Worm (Caenorhabditis elegans): ENCODE data around the gene M03D4.3.

The M03D4.3 gene

DNA sequence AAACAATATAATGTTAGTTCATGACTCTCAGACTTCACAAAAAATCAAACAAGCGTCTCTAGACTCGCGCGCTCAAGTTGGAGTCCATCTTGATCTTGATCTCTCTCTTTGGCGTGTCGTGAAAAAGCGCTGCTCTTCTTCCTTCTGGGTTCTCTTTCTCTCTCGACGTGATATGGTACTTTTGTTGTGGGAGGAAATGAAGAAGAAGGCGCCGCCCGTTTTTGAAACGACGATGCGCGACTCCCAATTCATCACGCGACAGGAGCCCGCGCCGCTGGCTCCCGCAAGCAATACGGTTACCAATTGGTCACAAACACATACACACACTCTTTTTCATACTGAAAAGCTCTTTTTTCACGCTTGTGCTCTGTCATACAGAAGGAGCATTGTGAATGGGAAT, 18.2 kb upstream of the M03D4.3 start:
- TF ChIP-seq unc-86 (tag; optimal IDR thresholded peaks at IDR 0.05) (no peak), nfya-1 (tag; optimal IDR thresholded peaks at IDR 0.05) (no peak), K09A11.1 (tag; optimal IDR thresholded peaks at IDR 0.05; ENCODE audit: insufficient read depth) (no peak), ceh-45 (GFP tag; IDR thresholded peaks at IDR 0.05) (no peak), K02D7.2 (tag; optimal IDR thresholded peaks at IDR 0.05) (no peak), ceh-18 (tag; optimal IDR thresholded peaks at IDR 0.05) (no peak)

DNA sequence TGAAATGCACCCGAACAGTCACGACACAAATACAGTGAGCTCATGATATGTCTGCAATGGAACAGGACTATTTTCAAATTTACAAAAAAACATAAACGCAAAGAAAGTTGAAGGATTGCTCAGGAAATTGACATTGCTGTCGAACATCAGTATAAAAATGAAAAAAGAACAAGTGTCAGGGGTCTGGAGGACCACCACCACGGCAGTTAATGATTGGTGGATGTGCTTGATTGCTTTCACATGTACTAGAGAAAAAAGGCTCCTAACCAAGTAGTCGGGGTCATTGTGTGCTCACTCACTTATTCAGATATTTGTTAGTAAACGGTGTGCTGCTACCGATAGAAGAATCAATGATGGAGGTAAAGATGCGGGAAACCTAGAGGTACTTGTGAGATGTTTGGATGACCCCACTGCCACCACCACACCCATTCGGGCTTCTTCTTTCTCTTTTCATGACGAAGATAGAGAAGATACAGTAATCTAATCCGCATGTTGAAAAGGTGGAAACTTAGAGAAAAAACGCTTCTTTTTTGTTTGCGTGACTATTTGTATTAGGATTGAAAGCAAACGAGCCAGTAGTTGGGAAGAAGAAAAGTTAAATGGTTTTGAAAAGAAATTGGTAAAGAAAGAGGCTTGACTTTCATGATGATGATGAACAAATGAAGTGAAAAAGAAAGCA, 15.2 kb upstream of the M03D4.3 start, which contains the start of gene M03D4.4:
Gene M03D4.4, minus strand, starts transcription at position 51 of the 679 bp plus-strand sequence.
- TF ChIP-seq ceh-2 (tag; optimal IDR thresholded peaks at IDR 0.05) (no peak), hlh-8 (tag; optimal IDR thresholded peaks at IDR 0.05) (no peak), sox-4 (tag; optimal IDR thresholded peaks at IDR 0.05) (no peak), nhr-11 (tag; optimal IDR thresholded peaks at IDR 0.05) (no peak), pat-9 (tag; optimal IDR thresholded peaks at IDR 0.05) (no peak), ceh-22 (tag; optimal IDR thresholded peaks at IDR 0.05) (no peak), odd-2 (tag; optimal IDR thresholded peaks at IDR 0.05) (no peak), unc-3 (GFP tag; conservative IDR thresholded peaks at IDR 0.05) (no peak), unc-3 (tag; optimal IDR thresholded peaks at IDR 0.05) (no peak), sox-2 (GFP tag; IDR thresholded peaks at IDR 0.05) (no peak), K09A11.1 (tag; optimal IDR thresholded peaks at IDR 0.05; ENCODE audit: insufficient read depth) (no peak), ets-4 (tag; optimal IDR thresholded peaks at IDR 0.05) (no peak), hlh-15 (tag; optimal IDR thresholded peaks at IDR 0.05) (no peak), elt-2 (tag; optimal IDR thresholded peaks at IDR 0.05) (no peak), hlh-30 (tag; optimal IDR thresholded peaks at IDR 0.05; ENCODE audit: insufficient read depth) (no peak)

DNA sequence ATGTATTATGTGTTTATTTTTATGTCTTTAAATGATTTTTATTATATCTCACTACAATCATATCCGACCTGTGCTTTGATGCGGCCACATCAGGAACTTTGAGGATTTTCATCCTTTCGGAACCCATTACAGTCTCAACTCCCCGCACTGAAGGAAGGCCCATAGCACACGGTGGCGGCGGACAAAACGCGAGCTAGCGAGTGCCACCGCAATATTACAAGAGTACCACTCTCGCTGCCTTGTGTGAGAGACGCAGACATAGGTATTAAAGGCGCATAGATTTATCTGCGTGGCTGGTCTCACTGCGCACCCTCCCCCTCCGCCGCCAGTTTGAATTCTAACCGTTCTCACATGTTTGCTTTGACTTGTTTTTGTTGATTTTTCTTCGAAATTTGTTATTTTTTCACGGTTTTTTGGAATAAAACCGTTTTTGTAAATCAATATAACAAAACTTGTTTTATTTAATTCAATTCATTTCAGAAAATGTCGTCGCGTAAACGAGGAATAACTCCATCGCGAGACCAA, 5.6 kb upstream of the M03D4.3 start, which contains the start of gene zen-4:
Gene zen-4, plus strand, starts transcription at position 475 of the 525 bp plus-strand sequence.
- no peak for TF ChIP-seq K09A11.1 (tag; optimal IDR thresholded peaks at IDR 0.05; ENCODE audit: insufficient read depth)
- TF ChIP-seq F13H6.1 (tag; optimal IDR thresholded peaks at IDR 0.05), result no peak
- no peak for TF ChIP-seq fkh-10 (GFP tag; optimal IDR thresholded peaks at IDR 0.05)
- TF ChIP-seq nhr-232 (tag; optimal IDR thresholded peaks at IDR 0.05), result no peak
- TF ChIP-seq ets-4 (tag; optimal IDR thresholded peaks at IDR 0.05), result no peak
- TF ChIP-seq unc-55 (GFP tag; optimal IDR thresholded peaks at IDR 0.05), result no peak
- TF ChIP-seq ceh-6 (GFP tag; optimal IDR thresholded peaks at IDR 0.05), result no peak
- TF ChIP-seq madf-2 (tag; optimal IDR thresholded peaks at IDR 0.05), result no peak
- TF ChIP-seq C38D4.7 (GFP tag; optimal IDR thresholded peaks at IDR 0.05), result no peak
- no peak for TF ChIP-seq ceh-9 (tag; optimal IDR thresholded peaks at IDR 0.05)
- TF ChIP-seq pax-1 (tag; optimal IDR thresholded peaks at IDR 0.05), result no peak
- TF ChIP-seq lim-6 (tag; optimal IDR thresholded peaks at IDR 0.05), result no peak
- TF ChIP-seq dve-1 (tag; optimal IDR thresholded peaks at IDR 0.05), result no peak
- no peak for TF ChIP-seq pros-1 (tag; optimal IDR thresholded peaks at IDR 0.05)
- no peak for TF ChIP-seq hlh-6 (tag; optimal IDR thresholded peaks at IDR 0.05)
- TF ChIP-seq sdc-2 (tag; optimal IDR thresholded peaks at IDR 0.05), result no peak
- peak; percentile 27 for TF ChIP-seq hlh-30 (tag; optimal IDR thresholded peaks at IDR 0.05; ENCODE audit: insufficient read depth)
- TF ChIP-seq hlh-15 (tag; optimal IDR thresholded peaks at IDR 0.05), result no peak
- no peak for TF ChIP-seq pat-9 (tag; optimal IDR thresholded peaks at IDR 0.05)
- TF ChIP-seq ceh-30 (tag; optimal IDR thresholded peaks at IDR 0.05), result no peak
- peak; percentile 40 for TF ChIP-seq nfya-1 (tag; optimal IDR thresholded peaks at IDR 0.05)
- no peak for TF ChIP-seq rnt-1 (tag; optimal IDR thresholded peaks at IDR 0.05)
- TF ChIP-seq pha-2 (tag; optimal IDR thresholded peaks at IDR 0.05), result no peak
- TF ChIP-seq sox-4 (tag; optimal IDR thresholded peaks at IDR 0.05), result no peak
- TF ChIP-seq hlh-13 (GFP tag; optimal IDR thresholded peaks at IDR 0.05), result no peak
- TF ChIP-seq nhr-11 (tag; optimal IDR thresholded peaks at IDR 0.05), result no peak
- no peak for TF ChIP-seq K02D7.2 (tag; optimal IDR thresholded peaks at IDR 0.05)
- TF ChIP-seq npax-4 (tag; optimal IDR thresholded peaks at IDR 0.05), result no peak
- peak; percentile 42 for TF ChIP-seq ref-2 (tag; optimal IDR thresholded peaks at IDR 0.05)
- TF ChIP-seq tbx-2 (tag; optimal IDR thresholded peaks at IDR 0.05), result peak; percentile 28
- TF ChIP-seq elt-2 (tag; optimal IDR thresholded peaks at IDR 0.05), result peak; percentile 22
- no peak for TF ChIP-seq eyg-1 (tag; optimal IDR thresholded peaks at IDR 0.05)
- TF ChIP-seq ceh-22 (tag; optimal IDR thresholded peaks at IDR 0.05), result no peak
- no peak for TF ChIP-seq hlh-8 (tag; optimal IDR thresholded peaks at IDR 0.05)
